Worm (Caenorhabditis elegans): ENCODE data around the gene clec-241.

DNA sequence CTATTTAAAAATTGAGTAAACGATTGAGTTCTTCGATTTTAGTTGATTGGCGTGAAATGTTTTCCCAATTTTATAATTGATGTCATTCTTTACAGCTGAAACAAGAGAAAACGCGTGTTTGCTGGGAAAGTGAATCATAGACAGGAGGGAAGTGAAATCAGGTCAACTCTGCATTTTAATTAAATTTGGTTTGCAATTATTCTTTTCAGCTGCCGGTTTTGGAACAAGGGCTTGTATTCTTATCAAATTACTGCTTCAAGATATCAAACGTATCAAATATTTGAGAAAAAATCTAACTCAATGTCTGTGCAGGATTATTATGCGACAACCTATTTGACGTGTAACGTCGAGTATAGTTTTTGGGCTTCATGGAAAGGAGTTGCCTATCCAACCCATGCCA lies 3.7 kb upstream of the clec-241 start, which contains the start of gene srh-97:
- TF ChIP-seq akir-1 (GFP tag; optimal IDR thresholded peaks at IDR 0.05), result no peak
- no peak for TF ChIP-seq snpc-4 (GFP tag; optimal IDR thresholded peaks at IDR 0.05)
- no peak for TF ChIP-seq snpc-4 (tag; optimal IDR thresholded peaks at IDR 0.05)
- no peak for TF ChIP-seq pha-4 (tag; optimal IDR thresholded peaks at IDR 0.05)
- no peak for TF ChIP-seq F33H1.4 (GFP tag; IDR thresholded peaks at IDR 0.05)
- TF ChIP-seq nfya-1 (tag; optimal IDR thresholded peaks at IDR 0.05; ENCODE audit: borderline replicate concordance, insufficient read depth), result no peak
- TF ChIP-seq hrde-1 (tag; optimal IDR thresholded peaks at IDR 0.05; ENCODE audit: borderline replicate concordance), result no peak
- TF ChIP-seq mes-4 (tag; optimal IDR thresholded peaks at IDR 0.05), result no peak
- TF ChIP-seq Y95B8A.8 (GFP tag; IDR thresholded peaks at IDR 0.05), result no peak
- no peak for TF ChIP-seq rpc-1 (optimal IDR thresholded peaks at IDR 0.05)
- TF ChIP-seq rpc-1 (tag; optimal IDR thresholded peaks at IDR 0.05), result no peak
- TF ChIP-seq let-607 (tag; optimal IDR thresholded peaks at IDR 0.05), result no peak
- no peak for TF ChIP-seq ceh-100 (GFP tag; IDR thresholded peaks at IDR 0.05)
- TF ChIP-seq K11D2.4 (GFP tag; IDR thresholded peaks at IDR 0.05), result no peak

Data from whole organism, young adult.